Fruit fly (Drosophila melanogaster): Measurements from ENCODE around the gene dpr8.

dpr8 gene

dm6 chrX:14493779-14494401 lies 171.9 kb downstream of the dpr8 start (continued):
- TF ChIP-seq gcm (GFP tag; optimal IDR thresholded peaks at IDR 0.05) (peak; percentile 65), CG14441 (GFP tag; IDR thresholded peaks at IDR 0.05) (peak; percentile 59), CkIIα-i1 (GFP tag; IDR thresholded peaks at IDR 0.05) (no peak), CG12236 (GFP tag; optimal IDR thresholded peaks at IDR 0.05) (no peak), CG4820 (GFP tag; optimal IDR thresholded peaks at IDR 0.05) (peak; percentile 46), cato (GFP tag; optimal IDR thresholded peaks at IDR 0.05; ENCODE audit: borderline replicate concordance) (no peak), MBD-R2 (GFP tag; IDR thresholded peaks at IDR 0.05) (no peak), Ets97D (GFP tag; optimal IDR thresholded peaks at IDR 0.05) (no peak), CG4360 (GFP tag; IDR thresholded peaks at IDR 0.05) (no peak), vvl (GFP tag; IDR thresholded peaks at IDR 0.05) (peak; percentile 81), CG13287 (GFP tag; IDR thresholded peaks at IDR 0.05; ENCODE audit: partially characterized antibody) (no peak), GATAe (GFP tag; conservative IDR thresholded peaks at IDR 0.05) (no peak), CG6813 (GFP tag; optimal IDR thresholded peaks at IDR 0.05) (no peak), CG2875 (GFP tag; optimal IDR thresholded peaks at IDR 0.05) (peak; percentile 73), CG9817 (tag; optimal IDR thresholded peaks at IDR 0.05) (peak; percentile 18), Mes4 (GFP tag; optimal IDR thresholded peaks at IDR 0.05) (no peak), bowl (GFP tag; IDR thresholded peaks at IDR 0.05) (peak; percentile 59; the same call in 1 of the 2 replicates), inv (GFP tag; IDR thresholded peaks at IDR 0.05; ENCODE audit: partially characterized antibody) (no peak), maf-S (GFP tag; optimal IDR thresholded peaks at IDR 0.05) (no peak), CG14860 (GFP tag; IDR thresholded peaks at IDR 0.05; ENCODE audit: partially characterized antibody) (no peak), CG2199 (GFP tag; IDR thresholded peaks at IDR 0.05) (no peak), abd-A (tag; optimal IDR thresholded peaks at IDR 0.05) (no peak), grn (GFP tag; optimal IDR thresholded peaks at IDR 0.05) (no peak), Ssrp (tag; optimal IDR thresholded peaks at IDR 0.05) (peak; percentile 75), sna (GFP tag; IDR thresholded peaks at IDR 0.05; ENCODE audit: partially characterized antibody) (no peak), CG7839 (tag; optimal IDR thresholded peaks at IDR 0.05) (peak; percentile 74), lmd (GFP tag; IDR thresholded peaks at IDR 0.05) (peak; percentile 46; the same call in 1 of the 2 replicates), tna (GFP tag; IDR thresholded peaks at IDR 0.05; ENCODE audit: partially characterized antibody) (no peak), CG9797 (GFP tag; optimal IDR thresholded peaks at IDR 0.05) (no peak), NfI (GFP tag; optimal IDR thresholded peaks at IDR 0.05) (peak; percentile 49), ken (GFP tag; IDR thresholded peaks at IDR 0.05) (peak; percentile 73; the same call in 2 of the 3 replicates), stc (GFP tag; IDR thresholded peaks at IDR 0.05) (peak; percentile 84), jing (GFP tag; optimal IDR thresholded peaks at IDR 0.05) (no peak), nmo (GFP tag; optimal IDR thresholded peaks at IDR 0.05) (peak; percentile 85), nerfin-2 (GFP tag; IDR thresholded peaks at IDR 0.05; ENCODE audit: partially characterized antibody) (no peak), nerfin-1 (tag; optimal IDR thresholded peaks at IDR 0.05) (peak; percentile 50), CG34224 (GFP tag; IDR thresholded peaks at IDR 0.05; ENCODE audit: partially characterized antibody) (no peak), CG11504 (tag; optimal IDR thresholded peaks at IDR 0.05) (peak; percentile 81), tio (GFP tag; optimal IDR thresholded peaks at IDR 0.05) (peak; percentile 31), CG8281 (tag; optimal IDR thresholded peaks at IDR 0.05) (no peak), en (GFP tag; optimal IDR thresholded peaks at IDR 0.05) (no peak), Stat92E (GFP tag; optimal IDR thresholded peaks at IDR 0.05) (no peak), pan (optimal IDR thresholded peaks at IDR 0.05) (no peak), pan (GFP tag; optimal IDR thresholded peaks at IDR 0.05 in 1 of 2, IDR thresholded peaks at IDR 0.05 in 1 of 2) (peak in 1 of 2 experiments; percentile 70), pho (GFP tag; optimal IDR thresholded peaks at IDR 0.05) (no peak), Bdp1 (GFP tag; optimal IDR thresholded peaks at IDR 0.05) (no peak), CG15514 (GFP tag; optimal IDR thresholded peaks at IDR 0.05) (no peak), z (GFP tag; IDR thresholded peaks at IDR 0.05) (no peak), CG10274 (GFP tag; optimal IDR thresholded peaks at IDR 0.05) (no peak)

Data from whole organism, embryonic.